Fruit fly (Drosophila melanogaster): ENCODE results near the gene Past1.

DNA sequence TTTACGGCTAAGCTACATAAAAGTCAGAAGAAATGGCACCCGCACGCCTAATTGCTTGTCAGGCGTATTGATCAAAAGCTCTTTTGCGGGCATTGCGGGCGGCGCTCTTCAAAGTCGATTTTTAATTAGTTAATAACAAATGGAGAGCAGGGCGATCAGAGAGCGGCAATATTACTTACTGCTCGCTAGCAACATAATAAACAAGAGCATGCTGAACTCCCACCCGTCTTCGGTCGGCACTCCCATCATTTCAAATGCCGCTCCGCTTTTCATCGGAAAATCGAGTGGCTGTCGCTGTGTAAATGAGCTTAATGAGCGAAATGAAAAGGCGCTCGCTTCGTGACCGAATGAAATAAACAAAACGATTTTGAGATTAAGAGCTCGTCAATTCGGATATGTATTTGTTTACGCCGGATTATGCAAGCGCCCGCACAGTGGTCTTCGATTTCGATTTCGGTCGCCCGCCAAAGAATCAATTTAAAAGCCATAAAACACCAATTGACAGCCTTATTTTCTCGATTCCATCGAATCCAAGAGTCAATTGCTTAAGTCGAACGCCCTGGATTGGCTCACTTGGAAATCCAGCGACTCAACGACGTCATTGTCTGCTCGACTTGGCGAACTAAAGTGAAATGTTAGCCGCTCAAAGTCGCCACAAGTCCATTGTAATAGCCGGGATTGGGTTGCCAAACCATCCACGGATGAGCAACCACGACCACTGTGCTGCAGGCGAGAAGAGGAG, 43.4 kb upstream of the Past1 start:
- TF ChIP-seq Clk (GFP tag; optimal IDR thresholded peaks at IDR 0.05) (no peak), CG5204 (GFP tag; optimal IDR thresholded peaks at IDR 0.05) (peak; percentile 55), Hr96 (GFP tag; optimal IDR thresholded peaks at IDR 0.05) (peak; percentile 66), CG33017 (tag; optimal IDR thresholded peaks at IDR 0.05) (peak; percentile 47)
